Worm (Caenorhabditis elegans) whole organism, dauer: ENCODE data around the gene nspd-7.

Source experiments
- unc-62 ChIP-seq: sonication (generic microtip); optimal IDR thresholded peaks from 2 replicates; lab custom pipeline; 2017; ENCODE audit warnings: missing biosample characterization, missing genetic modification reagents, missing genetic modification characterization

The nspd-7 gene

ce11 chrIV:10276960-10277359, 8.0 kb upstream of the nspd-7 start, which contains the start of gene Y43C5A.7:
Gene Y43C5A.7, plus strand, starts transcription at chrIV:10277260.
- TF ChIP-seq unc-62 (GFP tag; lab: Kevin White, UChicago) = no peak

ce11 chrIV:10275050-10275449, 6.1 kb upstream of the nspd-7 start:
- TF ChIP-seq unc-62 (GFP tag; lab: Kevin White, UChicago) = no peak

ce11 chrIV:10273781-10274313, 4.9 kb upstream of the nspd-7 start, which contains the start of gene Y43C5A.3:
Gene Y43C5A.3, plus strand, starts transcription at chrIV:10274036.
- TF ChIP-seq unc-62 (GFP tag; lab: Kevin White, UChicago) = no peak

- TF ChIP-seq unc-62 (GFP tag; lab: Kevin White, UChicago) = no peak
These were observed 4.4 kb upstream of the nspd-7 start for ce11 chrIV:10273360-10273759.

ce11 chrIV:10261061-10261460, 7.9 kb downstream of the nspd-7 start:
- no peak for TF ChIP-seq unc-62 (GFP tag; lab: Kevin White, UChicago)

- no peak for TF ChIP-seq unc-62 (GFP tag; lab: Kevin White, UChicago)
These were observed 9.4 kb downstream of the nspd-7 start, which contains the start of gene F01G10.9 for ce11 chrIV:10259557-10259956. Gene F01G10.9, minus strand, starts transcription at chrIV:10259657.

ce11 chrIV:10252886-10253639, 15.9 kb downstream of the nspd-7 start:
- TF ChIP-seq unc-62 (GFP tag; lab: Kevin White, UChicago) = no peak

ce11 chrIV:10252350-10252792, 16.6 kb downstream of the nspd-7 start:
- no peak for TF ChIP-seq unc-62 (GFP tag; lab: Kevin White, UChicago)

- TF ChIP-seq unc-62 (GFP tag; lab: Kevin White, UChicago) = no peak
These were observed 17.2 kb downstream of the nspd-7 start for ce11 chrIV:10251764-10252163.

ce11 chrIV:10251261-10251660, 17.7 kb downstream of the nspd-7 start:
- TF ChIP-seq unc-62 (GFP tag; lab: Kevin White, UChicago) = no peak

ce11 chrIV:10250577-10251075, 18.4 kb downstream of the nspd-7 start, which contains the start of gene daf-14:
Gene daf-14, plus strand, starts transcription at chrIV:10250627.
- TF ChIP-seq unc-62 (GFP tag; lab: Kevin White, UChicago) = no peak

- no peak for TF ChIP-seq unc-62 (GFP tag; lab: Kevin White, UChicago)
These were observed 23.2 kb downstream of the nspd-7 start, which contains the start of gene F01G10.10 for ce11 chrIV:10245666-10246210. Gene F01G10.10, plus strand, starts transcription at chrIV:10246160.

- TF ChIP-seq unc-62 (GFP tag; lab: Kevin White, UChicago) = no peak
These were observed 25.7 kb downstream of the nspd-7 start, which contains the start of gene tkt-1 for ce11 chrIV:10243276-10243675. Gene tkt-1, plus strand, starts transcription at chrIV:10243612.

- TF ChIP-seq unc-62 (GFP tag; lab: Kevin White, UChicago) = no peak
These were observed 26.4 kb downstream of the nspd-7 start for ce11 chrIV:10242458-10243123.

- TF ChIP-seq unc-62 (GFP tag; lab: Kevin White, UChicago) = no peak
These were observed 27.3 kb downstream of the nspd-7 start, which contains the start of gene lipl-7 for ce11 chrIV:10241659-10242058. Gene lipl-7, minus strand, starts transcription at chrIV:10241823.
